Fruit fly (Drosophila melanogaster): ENCODE results near the gene TAF1B.
A peak's percentile ranks its signal among the peaks of the same experiment; 100 is the strongest.

TAF1B gene

DNA sequence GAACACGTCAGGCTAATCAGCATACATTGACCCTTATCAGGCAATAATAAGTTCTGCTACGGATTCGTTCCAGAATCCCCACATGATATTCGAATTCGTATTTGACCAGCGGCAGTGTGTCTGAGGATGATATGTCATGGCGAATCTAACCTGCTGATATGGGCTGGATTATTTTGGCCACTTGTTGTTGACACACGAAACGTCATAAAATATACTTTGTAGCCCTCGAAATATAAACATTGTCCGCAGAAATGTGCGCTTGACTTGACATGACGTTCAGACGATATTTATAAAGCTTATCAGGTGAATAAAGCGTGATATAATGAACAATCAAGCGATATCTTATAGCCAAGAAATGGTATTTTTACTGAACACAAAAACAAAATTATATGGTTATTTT, 22.4 kb upstream of the TAF1B start (continued):
- TF ChIP-seq eyg (GFP tag; optimal IDR thresholded peaks at IDR 0.05) = no peak
- no peak for TF ChIP-seq NK7.1 (GFP tag; optimal IDR thresholded peaks at IDR 0.05)
- peak; percentile 37 for TF ChIP-seq Fer1 (GFP tag; optimal IDR thresholded peaks at IDR 0.05)
- TF ChIP-seq CG12659 (GFP tag; optimal IDR thresholded peaks at IDR 0.05) = peak; percentile 2
- TF ChIP-seq CG13123 (GFP tag; optimal IDR thresholded peaks at IDR 0.05) = no peak
- TF ChIP-seq CG34376 (GFP tag; optimal IDR thresholded peaks at IDR 0.05) = peak; percentile 66
- TF ChIP-seq D19B (GFP tag; optimal IDR thresholded peaks at IDR 0.05) = no peak
- no peak for TF ChIP-seq CG18262 (tag; optimal IDR thresholded peaks at IDR 0.05)
- TF ChIP-seq CG6765 (GFP tag; optimal IDR thresholded peaks at IDR 0.05) = peak; percentile 13
- no peak for TF ChIP-seq bigmax (GFP tag; optimal IDR thresholded peaks at IDR 0.05)
- TF ChIP-seq CG10147 (GFP tag; optimal IDR thresholded peaks at IDR 0.05) = peak; percentile 15
- TF ChIP-seq zen2 (GFP tag; IDR thresholded peaks at IDR 0.05; ENCODE audit: partially characterized antibody) = no peak
- TF ChIP-seq CG2120 (GFP tag; optimal IDR thresholded peaks at IDR 0.05) = no peak
- no peak for TF ChIP-seq MTF-1 (GFP tag; optimal IDR thresholded peaks at IDR 0.05; ENCODE audit: borderline replicate concordance)
- no peak for TF ChIP-seq az2 (GFP tag; optimal IDR thresholded peaks at IDR 0.05)
- no peak for TF ChIP-seq repo (GFP tag; optimal IDR thresholded peaks at IDR 0.05)
- no peak for TF ChIP-seq Mes4 (GFP tag; optimal IDR thresholded peaks at IDR 0.05)
- TF ChIP-seq CG9215 (GFP tag; IDR thresholded peaks at IDR 0.05) = no peak
- no peak for TF ChIP-seq CG17912 (GFP tag; optimal IDR thresholded peaks at IDR 0.05)
- TF ChIP-seq Hr51 (GFP tag; optimal IDR thresholded peaks at IDR 0.05) = no peak
- TF ChIP-seq danr (GFP tag; IDR thresholded peaks at IDR 0.05) = no peak
- no peak for TF ChIP-seq CG4854 (GFP tag; optimal IDR thresholded peaks at IDR 0.05)
- TF ChIP-seq wek (GFP tag; optimal IDR thresholded peaks at IDR 0.05) = no peak
- TF ChIP-seq tx (GFP tag; optimal IDR thresholded peaks at IDR 0.05) = no peak
- TF ChIP-seq dmrt99B (tag; optimal IDR thresholded peaks at IDR 0.05) = no peak
- peak; percentile 37 for TF ChIP-seq cwo (GFP tag; optimal IDR thresholded peaks at IDR 0.05)
- no peak for TF ChIP-seq Doc2 (GFP tag; IDR thresholded peaks at IDR 0.05)
- TF ChIP-seq CG12104 (GFP tag; optimal IDR thresholded peaks at IDR 0.05) = no peak
- peak; percentile 30 for TF ChIP-seq CG3281 (GFP tag; optimal IDR thresholded peaks at IDR 0.05)
- no peak for TF ChIP-seq dati (GFP tag; IDR thresholded peaks at IDR 0.05)
- no peak for TF ChIP-seq slbo (GFP tag; IDR thresholded peaks at IDR 0.05)
- peak; percentile 23 for TF ChIP-seq Hey (tag; optimal IDR thresholded peaks at IDR 0.05)
- TF ChIP-seq sug (tag; optimal IDR thresholded peaks at IDR 0.05) = peak; percentile 68

- no peak for TF ChIP-seq disco-r (GFP tag; optimal IDR thresholded peaks at IDR 0.05)
- TF ChIP-seq ken (GFP tag; IDR thresholded peaks at IDR 0.05) = peak; percentile 40; the same call in 1 of the 3 replicates
- TF ChIP-seq CG12155 (GFP tag; optimal IDR thresholded peaks at IDR 0.05) = peak; percentile 28
- TF ChIP-seq CG10565 (GFP tag; optimal IDR thresholded peaks at IDR 0.05) = no peak
- TF ChIP-seq Xbp1 (GFP tag; optimal IDR thresholded peaks at IDR 0.05) = peak; percentile 53
- TF ChIP-seq CG18262 (tag; optimal IDR thresholded peaks at IDR 0.05) = no peak
- no peak; the same call in 2 of the 3 replicates for TF ChIP-seq so (GFP tag; IDR thresholded peaks at IDR 0.05)
- TF ChIP-seq Myb (GFP tag; optimal IDR thresholded peaks at IDR 0.05) = peak; percentile 93
- no peak for TF ChIP-seq Kr (GFP tag; optimal IDR thresholded peaks at IDR 0.05)
- TF ChIP-seq Ada2b (GFP tag; IDR thresholded peaks at IDR 0.05) = 0 out of 2 replicates have a peak, but pooled peaks have one; percentile 8
- peak; percentile 76 for TF ChIP-seq ftz-f1 (GFP tag; optimal IDR thresholded peaks at IDR 0.05)
- TF ChIP-seq ap (GFP tag; IDR thresholded peaks at IDR 0.05) = no peak
- TF ChIP-seq CG10321 (GFP tag; IDR thresholded peaks at IDR 0.05) = no peak
- peak; percentile 44 for TF ChIP-seq phol (tag; optimal IDR thresholded peaks at IDR 0.05)
- peak; percentile 23 for TF ChIP-seq Dp (GFP tag; optimal IDR thresholded peaks at IDR 0.05)
- no peak for TF ChIP-seq corto (GFP tag; optimal IDR thresholded peaks at IDR 0.05)
- TF ChIP-seq Fer1 (GFP tag; optimal IDR thresholded peaks at IDR 0.05) = no peak
- TF ChIP-seq NK7.1 (GFP tag; optimal IDR thresholded peaks at IDR 0.05) = peak; percentile 10
- no peak for TF ChIP-seq yki (optimal IDR thresholded peaks at IDR 0.05)
- TF ChIP-seq Scr (GFP tag; IDR thresholded peaks at IDR 0.05; ENCODE audit: partially characterized antibody) = peak; percentile 34
- TF ChIP-seq sens (GFP tag) = peak; percentile 58
- no peak for TF ChIP-seq abd-A (tag; optimal IDR thresholded peaks at IDR 0.05)
- TF ChIP-seq vnd (GFP tag; IDR thresholded peaks at IDR 0.05; ENCODE audit: partially characterized antibody) = peak; percentile 28; the same call in 1 of the 3 replicates
Measured at dm6 chr3R:10161163-10161562, 17.2 kb upstream of the TAF1B start, which contains the start of gene CG6254. TSS of gene CG6254 (minus strand) at chr3R:10161331.
